Fruit fly (Drosophila melanogaster) whole organism, embryonic: ENCODE data around the gene Ptp4E.
A peak's percentile ranks its signal among the peaks of the same experiment; 100 is the strongest.

Source experiments
- Aef1 ChIP-seq: fragments of 200-800 bp; sonication (Bioruptor generic); IDR thresholded peaks from 3 replicates; pipeline ENCODE4 v1.3.6; 2022; ENCODE audit warnings: missing biosample characterization, missing genetic modification characterization
- Bgb ChIP-seq: fragments of 200-800 bp; sonication (Bioruptor generic); IDR thresholded peaks from 2 replicates; pipeline ENCODE4 v1.3.6; 2022; ENCODE audit warnings: missing biosample characterization, missing genetic modification characterization; ENCODE audit not compliant: partially characterized antibody
- Bteb2 ChIP-seq: fragments of 200-800 bp; sonication (Bioruptor generic); optimal IDR thresholded peaks from 2 replicates; lab custom pipeline; 2016; ENCODE audit warnings: missing biosample characterization, missing genetic modification characterization
- CG11398 ChIP-seq: fragments of 200-800 bp; sonication (Bioruptor generic); optimal IDR thresholded peaks from 2 replicates; lab custom pipeline; 2016; ENCODE audit warnings: missing biosample characterization, missing genetic modification characterization
- CG11456 ChIP-seq: fragments of 200-800 bp; sonication (Bioruptor generic); IDR thresholded peaks from 3 replicates; pipeline ENCODE4 v1.3.6; 2022; ENCODE audit warnings: missing biosample characterization, missing genetic modification characterization
- CG12104 ChIP-seq: fragments of 200-800 bp; sonication (Bioruptor generic); optimal IDR thresholded peaks from 3 replicates; lab custom pipeline; 2016; ENCODE audit warnings: missing biosample characterization, missing genetic modification characterization
- CG13123 ChIP-seq: fragments of 200-800 bp; sonication (Bioruptor generic); optimal IDR thresholded peaks from 2 replicates; lab custom pipeline; 2016; ENCODE audit warnings: missing biosample characterization, missing genetic modification characterization
- CG13287 ChIP-seq: fragments of 200-800 bp; sonication (Bioruptor generic); IDR thresholded peaks from 2 replicates; pipeline ENCODE4 v1.3.6; 2022; ENCODE audit warnings: missing biosample characterization, missing genetic modification characterization; ENCODE audit not compliant: partially characterized antibody
- CG14667 ChIP-seq: fragments of 200-800 bp; sonication (Bioruptor generic); IDR thresholded peaks from 2 replicates; pipeline ENCODE4 v1.3.6; 2022; ENCODE audit warnings: missing biosample characterization, missing genetic modification characterization
- CG15073 ChIP-seq: fragments of 200-800 bp; sonication (Bioruptor generic); optimal IDR thresholded peaks from 2 replicates; lab custom pipeline; 2016; ENCODE audit warnings: missing biosample characterization, missing genetic modification characterization
- CG1529 ChIP-seq: fragments of 200-800 bp; sonication (Bioruptor generic); optimal IDR thresholded peaks from 3 replicates; lab custom pipeline; 2018; ENCODE audit warnings: missing biosample characterization, missing genetic modification characterization
- CG1603 ChIP-seq: fragments of 200-800 bp; sonication (Bioruptor generic); optimal IDR thresholded peaks from 2 replicates; lab custom pipeline; 2019; ENCODE audit warnings: missing biosample characterization, mild to moderate bottlenecking, missing genetic modification characterization, moderate library complexity
- CG16815 ChIP-seq: fragments of 200-800 bp; sonication (Bioruptor generic); optimal IDR thresholded peaks from 3 replicates; lab custom pipeline; 2017; ENCODE audit warnings: missing biosample characterization, mild to moderate bottlenecking, missing genetic modification characterization
- CG17186 ChIP-seq: fragments of 200-800 bp; sonication (Bioruptor generic); optimal IDR thresholded peaks from 3 replicates; lab custom pipeline; 2017; ENCODE audit warnings: missing biosample characterization, missing genetic modification reagents, missing genetic modification characterization
- CG3281 ChIP-seq: fragments of 200-800 bp; sonication (Bioruptor generic); optimal IDR thresholded peaks from 3 replicates; lab custom pipeline; 2017; ENCODE audit warnings: missing biosample characterization, mild to moderate bottlenecking, missing genetic modification characterization
- CG34422 ChIP-seq: fragments of 200-800 bp; sonication (Bioruptor generic); IDR thresholded peaks from 3 replicates; pipeline ENCODE4 v1.3.6; 2022; ENCODE audit warnings: missing biosample characterization, missing genetic modification characterization
- CG3995 ChIP-seq: fragments of 200-800 bp; sonication (Bioruptor generic); optimal IDR thresholded peaks from 3 replicates; lab custom pipeline; 2016; ENCODE audit warnings: missing biosample characterization, missing genetic modification characterization
- CG4404 ChIP-seq: fragments of 200-800 bp; sonication (Bioruptor generic); IDR thresholded peaks from 2 replicates; pipeline ENCODE4 v1.3.6; 2022; ENCODE audit warnings: missing biosample characterization, missing genetic modification characterization
- CG4617 ChIP-seq: fragments of 200-800 bp; sonication (Bioruptor generic); optimal IDR thresholded peaks from 3 replicates; lab custom pipeline; 2016; ENCODE audit warnings: missing biosample characterization, missing genetic modification characterization, borderline replicate concordance
- CG7928 ChIP-seq: fragments of 200-800 bp; sonication (Bioruptor generic); optimal IDR thresholded peaks from 2 replicates; lab custom pipeline; 2017; ENCODE audit warnings: missing biosample characterization, mild to moderate bottlenecking, missing genetic modification characterization
- CG8924 ChIP-seq: fragments of 200-800 bp; optimal IDR thresholded peaks from 3 replicates; lab custom pipeline; 2019; ENCODE audit warnings: missing biosample characterization, mild to moderate bottlenecking, missing genetic modification characterization, moderate library complexity
- Camta ChIP-seq: fragments of 200-800 bp; sonication (Bioruptor generic); optimal IDR thresholded peaks from 2 replicates; lab custom pipeline; 2016; ENCODE audit warnings: missing biosample characterization, missing genetic modification characterization
- Dad ChIP-seq: fragments of 200-800 bp; sonication (Bioruptor generic); optimal IDR thresholded peaks from 3 replicates; lab custom pipeline; 2016; ENCODE audit warnings: missing biosample characterization, missing genetic modification characterization
- Deaf1 ChIP-seq: fragments of 200-800 bp; optimal IDR thresholded peaks from 3 replicates; lab custom pipeline; 2019; ENCODE audit warnings: missing biosample characterization, mild to moderate bottlenecking, missing genetic modification characterization, moderate library complexity
- Gug ChIP-seq: fragments of 200-800 bp; sonication (Bioruptor generic); IDR thresholded peaks from 4 replicates; pipeline ENCODE4 v1.3.6; 2022; ENCODE audit warnings: missing biosample characterization, missing genetic modification characterization
- HmgD ChIP-seq: fragments of 200-800 bp; sonication (Bioruptor generic); optimal IDR thresholded peaks from 3 replicates; lab custom pipeline; 2016; ENCODE audit warnings: missing biosample characterization, missing genetic modification characterization
- MESR4 ChIP-seq: fragments of 200-800 bp; sonication (Bioruptor generic); optimal IDR thresholded peaks from 2 replicates; lab custom pipeline; 2018; ENCODE audit warnings: missing biosample characterization, mild to moderate bottlenecking, missing genetic modification characterization, moderate library complexity
- MTF-1 ChIP-seq: fragments of 200-800 bp; sonication (Bioruptor generic); optimal IDR thresholded peaks from 2 replicates; lab custom pipeline; 2018; ENCODE audit warnings: missing biosample characterization, mild to moderate bottlenecking, missing genetic modification characterization, borderline replicate concordance
- Nf-YB ChIP-seq: fragments of 200-800 bp; sonication (Bioruptor generic); optimal IDR thresholded peaks from 3 replicates; lab custom pipeline; 2019; ENCODE audit warnings: missing biosample characterization, mild to moderate bottlenecking, missing genetic modification characterization, moderate library complexity
- Pdp1 ChIP-seq, 2 experiments: fragments of 200-800 bp; sonication (Bioruptor generic); optimal IDR thresholded peaks; 3 replicates each; lab custom pipeline; 2016; ENCODE audit warnings: missing biosample characterization in 2 of 2, missing genetic modification characterization in 2 of 2, mild to moderate bottlenecking in 1 of 2, moderate library complexity in 1 of 2
- Six4 ChIP-seq: fragments of 200-800 bp; sonication (Bioruptor generic); optimal IDR thresholded peaks from 2 replicates; lab custom pipeline; 2016; ENCODE audit warnings: missing biosample characterization, missing genetic modification characterization
- Sry-β ChIP-seq: fragments of 200-800 bp; sonication (Bioruptor generic); optimal IDR thresholded peaks from 2 replicates; lab custom pipeline; 2018; ENCODE audit warnings: missing biosample characterization, mild to moderate bottlenecking, missing genetic modification characterization, moderate library complexity
- YL-1 ChIP-seq: fragments of 200-800 bp; sonication (Bioruptor generic); optimal IDR thresholded peaks from 3 replicates; lab custom pipeline; 2017; ENCODE audit warnings: missing biosample characterization, mild to moderate bottlenecking, missing genetic modification characterization
- ato ChIP-seq: fragments of 200-800 bp; sonication (Bioruptor generic); IDR thresholded peaks from 2 replicates; pipeline ENCODE4 v1.3.6; 2022; ENCODE audit warnings: missing biosample characterization, missing genetic modification characterization; ENCODE audit not compliant: partially characterized antibody
- bab2 ChIP-seq: fragments of 200-800 bp; sonication (Bioruptor generic); optimal IDR thresholded peaks from 2 replicates; lab custom pipeline; 2016; ENCODE audit warnings: missing biosample characterization, missing genetic modification characterization
- cg ChIP-seq: fragments of 200-800 bp; sonication (Bioruptor generic); optimal IDR thresholded peaks from 3 replicates; lab custom pipeline; 2019; ENCODE audit warnings: missing biosample characterization, mild to moderate bottlenecking, missing genetic modification characterization, moderate library complexity
- chm ChIP-seq: fragments of 200-800 bp; sonication (Bioruptor generic); IDR thresholded peaks from 2 replicates; pipeline ENCODE4 v1.3.6; 2022; ENCODE audit warnings: missing biosample characterization, missing genetic modification characterization
- grau ChIP-seq: fragments of 200-800 bp; optimal IDR thresholded peaks from 3 replicates; lab custom pipeline; 2019; ENCODE audit warnings: missing biosample characterization, mild to moderate bottlenecking, missing genetic modification characterization, moderate library complexity
- hbn ChIP-seq: fragments of 200-800 bp; sonication (Bioruptor generic); IDR thresholded peaks from 2 replicates; pipeline ENCODE4 v1.3.6; 2022; ENCODE audit warnings: missing biosample characterization, missing genetic modification characterization; ENCODE audit not compliant: partially characterized antibody
- insv ChIP-seq, 2 experiments: fragments of 200-800 bp; sonication (Bioruptor generic); optimal IDR thresholded peaks; 3 replicates each; lab custom pipeline; 2016 to 2018; ENCODE audit warnings: missing biosample characterization in 2 of 2, missing genetic modification characterization in 2 of 2
- kni ChIP-seq: fragments of 200-800 bp; sonication (Bioruptor generic); optimal IDR thresholded peaks from 3 replicates; lab custom pipeline; 2017; ENCODE audit warnings: mild to moderate bottlenecking, missing biosample characterization, missing genetic modification reagents, missing genetic modification characterization
- mirr ChIP-seq: fragments of 200-800 bp; sonication (Bioruptor generic); optimal IDR thresholded peaks from 3 replicates; lab custom pipeline; 2018; ENCODE audit warnings: missing biosample characterization, mild to moderate bottlenecking, missing genetic modification characterization
- otp ChIP-seq: fragments of 200-800 bp; sonication (Bioruptor generic); IDR thresholded peaks from 3 replicates; pipeline ENCODE4, ENCODE4 v1.3.6; 2022; ENCODE audit warnings: missing biosample characterization, missing genetic modification characterization
- pfk ChIP-seq: fragments of 200-800 bp; sonication (Bioruptor generic); optimal IDR thresholded peaks from 2 replicates; lab custom pipeline; 2018; ENCODE audit warnings: missing biosample characterization, mild to moderate bottlenecking, missing genetic modification characterization, moderate library complexity
- phol ChIP-seq: fragments of 200-800 bp; sonication (Bioruptor generic); optimal IDR thresholded peaks from 3 replicates; lab custom pipeline; 2018; ENCODE audit warnings: missing biosample characterization, mild to moderate bottlenecking, missing genetic modification characterization, moderate library complexity
- sim ChIP-seq: fragments of 200-800 bp; sonication (Bioruptor generic); IDR thresholded peaks from 2 replicates; pipeline ENCODE4 v1.3.6; 2022; ENCODE audit warnings: missing biosample characterization, missing genetic modification characterization
- sug ChIP-seq: fragments of 200-800 bp; optimal IDR thresholded peaks from 2 replicates; lab custom pipeline; 2019; ENCODE audit warnings: missing biosample characterization, mild to moderate bottlenecking, missing genetic modification characterization, moderate library complexity
- trem ChIP-seq: fragments of 200-800 bp; optimal IDR thresholded peaks from 3 replicates; lab custom pipeline; 2019; ENCODE audit warnings: missing biosample characterization, mild to moderate bottlenecking, missing genetic modification characterization, moderate library complexity
- usp ChIP-seq: fragments of >200 bp; optimal IDR thresholded peaks from 2 replicates; lab custom pipeline; 2017; ENCODE audit warnings: missing biosample characterization, missing genetic modification characterization

The Ptp4E gene

DNA sequence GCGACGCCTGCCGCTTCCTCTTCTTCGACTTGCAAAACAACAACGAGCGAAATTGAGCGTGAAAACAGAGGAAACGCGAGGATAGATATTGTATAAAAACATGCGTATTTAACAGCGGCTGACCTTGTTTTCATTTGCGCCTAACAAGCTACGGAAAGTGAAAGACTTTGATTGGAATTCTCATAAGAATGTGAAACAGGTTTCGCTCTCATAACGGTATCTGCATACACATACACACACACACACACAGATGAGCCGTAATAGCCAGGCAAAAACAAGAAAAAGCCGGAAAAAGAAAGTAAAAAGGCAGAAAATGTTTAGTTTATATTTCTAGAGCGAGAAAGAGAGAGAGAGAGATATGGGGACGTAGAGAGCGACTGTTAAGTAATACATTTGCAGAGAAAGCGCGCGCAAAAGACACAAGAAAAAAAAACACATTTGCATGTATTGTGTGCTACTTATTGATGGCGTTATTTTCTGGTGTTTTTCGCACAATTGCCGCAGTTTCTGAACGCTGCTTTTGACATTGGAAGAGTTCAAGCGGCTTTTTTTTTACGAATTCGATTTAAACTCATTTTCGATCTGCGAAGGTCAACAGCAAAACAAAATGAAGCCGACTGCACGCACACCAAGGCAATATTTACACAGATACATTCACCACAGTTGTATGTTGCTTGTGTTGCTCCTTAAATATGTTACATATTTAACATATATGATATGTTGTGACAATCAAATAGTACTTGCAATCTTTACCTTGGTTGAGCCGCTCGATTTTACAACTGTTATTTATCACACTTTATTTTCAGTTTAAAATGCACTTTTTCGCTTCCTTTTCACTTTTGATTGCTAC lies 1.5 kb upstream of the Ptp4E start (continued):
- TF ChIP-seq HmgD, result no peak
- no peak; the same call in 1 of the 2 replicates for TF ChIP-seq CG13287 (GFP tag; lab: Robert Waterston, UW)
- no peak for TF ChIP-seq CG15073
- TF ChIP-seq CG17186, result no peak
- TF ChIP-seq CG34422 (GFP tag; lab: Robert Waterston, UW), result peak; percentile 24; the same call in 1 of the 3 replicates
- peak; percentile 2 for TF ChIP-seq Deaf1 (tag; lab: Kevin White, UChicago)
- TF ChIP-seq Camta (GFP tag; lab: Kevin White, UChicago), result no peak
- TF ChIP-seq sim (GFP tag; lab: Robert Waterston, UW), result no peak
- TF ChIP-seq Sry-β (GFP tag; lab: Kevin White, UChicago), result no peak
- TF ChIP-seq CG4404, result no peak
- TF ChIP-seq pfk (GFP tag; lab: Kevin White, UChicago), result no peak
- peak; percentile 53 for TF ChIP-seq MESR4
- no peak for TF ChIP-seq sug (tag; lab: Kevin White, UChicago)
- TF ChIP-seq cg (GFP tag; lab: Kevin White, UChicago), result peak; percentile 82
- no peak for TF ChIP-seq ato (GFP tag; lab: Robert Waterston, UW)
- TF ChIP-seq chm (GFP tag; lab: Robert Waterston, UW), result no peak
- peak; percentile 18 for TF ChIP-seq CG3995 (GFP tag; lab: Kevin White, UChicago)
- no peak for TF ChIP-seq CG11398 (GFP tag; lab: Kevin White, UChicago)
- no peak for TF ChIP-seq CG12104 (GFP tag; lab: Kevin White, UChicago)
- no peak for TF ChIP-seq otp (GFP tag; lab: Robert Waterston, UW)
- TF ChIP-seq Six4 (GFP tag; lab: Kevin White, UChicago), result no peak
- TF ChIP-seq insv (GFP tag; optimal IDR thresholded peaks at IDR 0.05; lab: Kevin White, UChicago), result peak in 1 of 2 experiments; percentile 58
- peak; percentile 34 for TF ChIP-seq CG1603
- TF ChIP-seq CG11456 (GFP tag; lab: Robert Waterston, UW), result no peak
- no peak for TF ChIP-seq CG16815
- TF ChIP-seq Dad, result no peak
- TF ChIP-seq grau (tag; lab: Kevin White, UChicago), result no peak
- no peak for TF ChIP-seq Gug (GFP tag; lab: Robert Waterston, UW)
- TF ChIP-seq CG14667, result no peak
- no peak for TF ChIP-seq bab2 (GFP tag; lab: Kevin White, UChicago)
- TF ChIP-seq Aef1 (GFP tag; lab: Robert Waterston, UW), result no peak
- TF ChIP-seq CG4617 (GFP tag; lab: Kevin White, UChicago), result peak; percentile 28
- no peak for TF ChIP-seq Nf-YB (GFP tag; lab: Kevin White, UChicago)
- peak; percentile 35 for TF ChIP-seq kni
- peak in 1 of 2 experiments; percentile 82 for TF ChIP-seq Pdp1 (GFP tag; optimal IDR thresholded peaks at IDR 0.05; lab: Kevin White, UChicago)
- no peak for TF ChIP-seq CG13123 (GFP tag; lab: Kevin White, UChicago)
- TF ChIP-seq YL-1 (GFP tag; lab: Kevin White, UChicago), result peak; percentile 1
- TF ChIP-seq trem (tag; lab: Kevin White, UChicago), result no peak
- TF ChIP-seq hbn (GFP tag; lab: Robert Waterston, UW), result no peak
- no peak for TF ChIP-seq Bteb2 (GFP tag; lab: Kevin White, UChicago)
- TF ChIP-seq CG1529, result no peak
- TF ChIP-seq MTF-1, result no peak
- TF ChIP-seq mirr (GFP tag; lab: Kevin White, UChicago), result no peak
- no peak for TF ChIP-seq CG8924
- no peak for TF ChIP-seq usp (GFP tag; lab: Kevin White, UChicago)
- TF ChIP-seq phol, result peak; percentile 16
- no peak for TF ChIP-seq CG7928 (GFP tag; lab: Kevin White, UChicago)
- TF ChIP-seq CG3281, result peak; percentile 22
- TF ChIP-seq Bgb (GFP tag; lab: Robert Waterston, UW), result no peak
